Worm (Caenorhabditis elegans) whole organism, midembryonic: ENCODE data around the gene F25B4.7.

ENCODE experiments used
- T22C8.4 ChIP-seq: fragments of 200-800 bp; sonication (Bioruptor generic); IDR thresholded peaks from 2 replicates; pipeline ENCODE4 v1.3.6; 2022; ENCODE audit warnings: missing genetic modification characterization, missing compliant biosample characterization
- cog-1 ChIP-seq: sonication (generic microtip); optimal IDR thresholded peaks from 2 replicates; lab custom pipeline; 2016; ENCODE audit warnings: missing genetic modification characterization, missing compliant biosample characterization
- flt-1 ChIP-seq: fragments of 200-800 bp; sonication (Bioruptor generic); IDR thresholded peaks from 2 replicates; pipeline ENCODE4 v1.3.6; 2022; ENCODE audit warnings: missing genetic modification characterization, missing compliant biosample characterization
- med-1 ChIP-seq: sonication (generic microtip); optimal IDR thresholded peaks from 2 replicates; lab custom pipeline; 2017; ENCODE audit warnings: missing genetic modification characterization, mild to moderate bottlenecking, missing compliant biosample characterization, antibody characterized with exemption, missing genetic modification reagents; ENCODE audit not compliant: insufficient read depth
- tab-1 ChIP-seq: fragments of 200-800 bp; sonication (Bioruptor generic); IDR thresholded peaks from 2 replicates; pipeline ENCODE4 v1.3.6; 2022; ENCODE audit warnings: missing genetic modification characterization, missing compliant biosample characterization

DNA sequence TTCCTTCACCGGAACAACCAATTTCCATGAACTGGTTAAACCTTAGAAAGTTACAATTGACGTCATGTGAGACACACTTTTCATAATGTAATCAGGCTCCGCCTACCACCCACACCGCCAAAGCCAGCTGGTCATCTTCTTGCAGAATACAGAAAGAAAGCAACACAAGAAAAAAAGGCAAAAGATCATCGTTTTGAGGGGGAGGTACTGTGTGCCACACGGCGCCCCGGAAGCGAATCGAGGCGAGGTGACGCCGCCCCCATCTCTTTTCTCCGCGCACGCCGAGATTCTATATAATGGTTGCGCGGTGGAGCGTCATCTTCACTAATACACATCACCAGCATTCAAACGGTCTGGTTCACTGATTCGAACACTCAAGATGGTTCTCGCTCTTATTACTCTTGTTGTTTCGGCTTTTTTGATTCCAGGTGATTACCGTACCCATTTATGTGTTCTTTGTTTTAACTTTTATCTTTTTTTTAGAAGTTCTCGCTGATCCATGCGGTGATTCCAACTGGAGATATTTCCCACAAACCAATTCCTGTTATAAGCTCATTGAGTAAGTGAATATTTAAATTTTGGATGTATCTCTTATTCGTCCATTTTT is 12.9 kb upstream of the F25B4.7 start, which contains the start of gene clec-1:
- no peak for TF ChIP-seq tab-1 (GFP tag; lab: Robert Waterston, UW)
- no peak for TF ChIP-seq med-1 (GFP tag; lab: Kevin White, UChicago)
- TF ChIP-seq T22C8.4 (GFP tag; lab: Robert Waterston, UW) = no peak
- TF ChIP-seq cog-1 = no peak
- TF ChIP-seq flt-1 (GFP tag; lab: Robert Waterston, UW) = no peak
